Fruit fly (Drosophila melanogaster) whole organism, pupa: Measurements from ENCODE around the gene if.

ENCODE experiments used
- CG10348 ChIP-seq: fragments of 200-800 bp; sonication (Bioruptor generic); IDR thresholded peaks from 2 replicates; pipeline ENCODE4 v1.3.6; 2022; ENCODE audit warnings: missing biosample characterization, missing genetic modification characterization
- CG12605 ChIP-seq: fragments of 200-800 bp; sonication (Bioruptor generic); IDR thresholded peaks from 2 replicates; pipeline ENCODE4 v1.3.6; 2022; ENCODE audit warnings: missing biosample characterization, missing genetic modification characterization
- CG13204 ChIP-seq: fragments of 200-800 bp; sonication (Bioruptor generic); optimal IDR thresholded peaks from 2 replicates; lab custom pipeline; 2018; ENCODE audit warnings: missing biosample characterization, mild to moderate bottlenecking, missing genetic modification characterization, moderate library complexity
- CG14655 ChIP-seq: fragments of 200-800 bp; sonication (Bioruptor generic); optimal IDR thresholded peaks from 3 replicates; lab custom pipeline; 2017; ENCODE audit warnings: mild to moderate bottlenecking, missing biosample characterization, missing genetic modification reagents, missing genetic modification characterization
- CG15710 ChIP-seq: fragments of 200-800 bp; sonication (Bioruptor generic); optimal IDR thresholded peaks from 2 replicates; lab custom pipeline; 2018; ENCODE audit warnings: missing biosample characterization, mild to moderate bottlenecking, missing genetic modification characterization, moderate library complexity
- CG17806 ChIP-seq: fragments of 200-800 bp; sonication (Bioruptor generic); optimal IDR thresholded peaks from 2 replicates; lab custom pipeline; 2018; ENCODE audit warnings: missing biosample characterization, mild to moderate bottlenecking, missing genetic modification characterization, moderate library complexity
- CG32121 ChIP-seq: fragments of 200-800 bp; sonication (Bioruptor generic); IDR thresholded peaks from 2 replicates; pipeline ENCODE4 v1.3.6; 2022; ENCODE audit warnings: missing biosample characterization, missing genetic modification characterization
- CG34367 ChIP-seq: fragments of 200-800 bp; sonication (Bioruptor generic); optimal IDR thresholded peaks from 2 replicates; lab custom pipeline; 2018; ENCODE audit warnings: missing biosample characterization, mild to moderate bottlenecking, missing genetic modification characterization
- CG4496 ChIP-seq: fragments of 200-800 bp; sonication (Bioruptor generic); IDR thresholded peaks from 3 replicates; pipeline ENCODE4 v1.3.6; 2022; ENCODE audit warnings: missing biosample characterization, missing genetic modification characterization
- CG8159 ChIP-seq: fragments of 200-800 bp; sonication (Bioruptor generic); optimal IDR thresholded peaks from 3 replicates; lab custom pipeline; 2018; ENCODE audit warnings: missing biosample characterization, mild to moderate bottlenecking, missing genetic modification characterization, moderate library complexity
- CG8301 ChIP-seq: fragments of 200-800 bp; sonication (Bioruptor generic); optimal IDR thresholded peaks from 2 replicates; lab custom pipeline; 2018; ENCODE audit warnings: missing biosample characterization, mild to moderate bottlenecking, missing genetic modification characterization
- CG9948 ChIP-seq: fragments of 200-800 bp; sonication (Bioruptor generic); optimal IDR thresholded peaks from 2 replicates; lab custom pipeline; 2018; ENCODE audit warnings: missing biosample characterization, mild to moderate bottlenecking, missing genetic modification characterization, moderate library complexity
- D1 ChIP-seq: fragments of 200-800 bp; sonication (Bioruptor generic); optimal IDR thresholded peaks from 2 replicates; lab custom pipeline; 2018; ENCODE audit warnings: missing biosample characterization, mild to moderate bottlenecking, missing genetic modification characterization, moderate library complexity
- EcR ChIP-seq: fragments of 200-800 bp; sonication (Bioruptor generic); optimal IDR thresholded peaks from 3 replicates; lab custom pipeline; 2019; ENCODE audit warnings: missing biosample characterization, missing genetic modification characterization, mild to moderate bottlenecking, moderate library complexity, missing genetic modification reagents
- Ets98B ChIP-seq: fragments of 200-800 bp; sonication (Bioruptor generic); IDR thresholded peaks from 2 replicates; pipeline ENCODE4 v1.3.6; 2022; ENCODE audit warnings: missing biosample characterization, missing genetic modification characterization
- Pif1A ChIP-seq: fragments of 200-800 bp; sonication (Bioruptor generic); optimal IDR thresholded peaks from 3 replicates; lab custom pipeline; 2016; ENCODE audit warnings: missing biosample characterization, missing genetic modification characterization
- Pif1B ChIP-seq: fragments of 200-800 bp; sonication (Bioruptor generic); optimal IDR thresholded peaks from 3 replicates; lab custom pipeline; 2016; ENCODE audit warnings: missing biosample characterization, missing genetic modification characterization
- Snoo ChIP-seq: fragments of 200-800 bp; sonication (Bioruptor generic); optimal IDR thresholded peaks from 3 replicates; lab custom pipeline; 2017; ENCODE audit warnings: missing biosample characterization, mild to moderate bottlenecking, missing genetic modification characterization, inconsistent platforms
- fd96Ca ChIP-seq: fragments of 200-800 bp; sonication (Bioruptor generic); IDR thresholded peaks from 3 replicates; pipeline ENCODE4 v1.3.6; 2022; ENCODE audit warnings: missing biosample characterization, missing genetic modification characterization
- gl ChIP-seq: fragments of 200-800 bp; sonication (Bioruptor generic); optimal IDR thresholded peaks from 2 replicates; lab custom pipeline; 2018; ENCODE audit warnings: missing biosample characterization, mild to moderate bottlenecking, missing genetic modification characterization
- rn ChIP-seq: fragments of 200-800 bp; sonication (Bioruptor generic); IDR thresholded peaks from 2 replicates; pipeline ENCODE4 v1.3.6; 2022; ENCODE audit warnings: missing biosample characterization, missing genetic modification characterization

if gene

dm6 chrX:16809093-16809492, 25.9 kb upstream of the if start:
- TF ChIP-seq CG32121 (GFP tag; lab: Robert Waterston, UW): no peak
- no peak for TF ChIP-seq CG15710 (tag; lab: Kevin White, UChicago)
- TF ChIP-seq CG8159: no peak
- TF ChIP-seq CG34367: no peak
- TF ChIP-seq CG12605 (GFP tag; lab: Robert Waterston, UW): no peak
- TF ChIP-seq D1: no peak
- TF ChIP-seq Snoo (tag; lab: Kevin White, UChicago): no peak
- no peak for TF ChIP-seq Ets98B
- no peak for TF ChIP-seq Pif1B (GFP tag; lab: Kevin White, UChicago)
- TF ChIP-seq CG13204 (GFP tag; lab: Kevin White, UChicago): no peak

dm6 chrX:16808654-16809053, 25.4 kb upstream of the if start:
- TF ChIP-seq rn (GFP tag; lab: Robert Waterston, UW): no peak
- no peak for TF ChIP-seq CG12605 (GFP tag; lab: Robert Waterston, UW)
- no peak for TF ChIP-seq gl (tag; lab: Kevin White, UChicago)
- TF ChIP-seq EcR: no peak
- no peak for TF ChIP-seq CG32121 (GFP tag; lab: Robert Waterston, UW)
- TF ChIP-seq CG13204 (GFP tag; lab: Kevin White, UChicago): no peak
- TF ChIP-seq D1: no peak
- TF ChIP-seq CG9948: no peak
- TF ChIP-seq CG4496 (GFP tag; lab: Robert Waterston, UW): no peak
- TF ChIP-seq fd96Ca (GFP tag; lab: Robert Waterston, UW): no peak
- no peak for TF ChIP-seq CG17806 (tag; lab: Kevin White, UChicago)
- no peak for TF ChIP-seq Pif1B (GFP tag; lab: Kevin White, UChicago)
- no peak for TF ChIP-seq Ets98B
- no peak for TF ChIP-seq Pif1A (GFP tag; lab: Kevin White, UChicago)

- TF ChIP-seq fd96Ca (GFP tag; lab: Robert Waterston, UW): no peak
- no peak for TF ChIP-seq CG34367
- no peak for TF ChIP-seq rn (GFP tag; lab: Robert Waterston, UW)
- TF ChIP-seq CG8159: no peak
- TF ChIP-seq Pif1A (GFP tag; lab: Kevin White, UChicago): no peak
- no peak for TF ChIP-seq CG15710 (tag; lab: Kevin White, UChicago)
- no peak for TF ChIP-seq CG12605 (GFP tag; lab: Robert Waterston, UW)
- no peak for TF ChIP-seq Snoo (tag; lab: Kevin White, UChicago)
- no peak for TF ChIP-seq Ets98B
- no peak for TF ChIP-seq CG32121 (GFP tag; lab: Robert Waterston, UW)
- TF ChIP-seq gl (tag; lab: Kevin White, UChicago): no peak
- no peak for TF ChIP-seq CG10348 (GFP tag; lab: Robert Waterston, UW)
- no peak for TF ChIP-seq CG8301
- no peak for TF ChIP-seq CG14655
- no peak for TF ChIP-seq CG13204 (GFP tag; lab: Kevin White, UChicago)
- TF ChIP-seq CG17806 (tag; lab: Kevin White, UChicago): no peak
- no peak for TF ChIP-seq D1
These were observed 22.5 kb upstream of the if start, which contains the start of gene ppk28 for dm6 chrX:16805768-16806167. TSS of gene ppk28 (plus strand) at chrX:16806068.

DNA sequence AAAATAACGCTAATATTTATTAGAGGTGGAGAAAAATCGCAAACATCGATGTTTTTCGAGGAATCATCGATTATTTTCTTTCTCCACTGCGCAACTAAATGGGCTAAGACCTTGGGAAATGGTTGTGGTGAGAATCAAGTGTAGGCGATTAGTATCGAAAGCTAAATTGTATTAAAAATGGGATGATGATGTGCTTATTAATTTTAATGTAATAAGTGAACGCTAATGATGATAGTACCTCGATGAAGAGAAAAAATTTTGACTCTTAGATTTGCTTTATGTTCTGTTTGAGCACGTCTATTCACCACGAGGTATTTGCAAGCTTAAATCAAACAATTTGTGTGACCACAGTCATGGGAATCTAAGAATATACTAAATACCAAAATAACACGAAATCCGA, 20.1 kb upstream of the if start, which contains the start of the genes Rai1 and CG13005:
TSS of gene Rai1 (minus strand) at position 46 of the 400 bp plus-strand sequence.
TSS of gene CG13005 (plus strand) at position 352 of the 400 bp plus-strand sequence.
- TF ChIP-seq CG13204 (GFP tag; lab: Kevin White, UChicago): no peak
- TF ChIP-seq fd96Ca (GFP tag; lab: Robert Waterston, UW): no peak
- TF ChIP-seq CG9948: no peak
- no peak for TF ChIP-seq Snoo (tag; lab: Kevin White, UChicago)
- TF ChIP-seq CG8301: no peak
- TF ChIP-seq CG17806 (tag; lab: Kevin White, UChicago): no peak
- no peak for TF ChIP-seq CG12605 (GFP tag; lab: Robert Waterston, UW)
- no peak for TF ChIP-seq CG34367
- no peak for TF ChIP-seq Pif1B (GFP tag; lab: Kevin White, UChicago)
- no peak for TF ChIP-seq CG14655
- no peak for TF ChIP-seq gl (tag; lab: Kevin White, UChicago)
- no peak for TF ChIP-seq D1
- no peak for TF ChIP-seq Ets98B
- TF ChIP-seq Pif1A (GFP tag; lab: Kevin White, UChicago): no peak
- TF ChIP-seq rn (GFP tag; lab: Robert Waterston, UW): no peak
- TF ChIP-seq CG8159: no peak
- TF ChIP-seq CG4496 (GFP tag; lab: Robert Waterston, UW): no peak
- no peak for TF ChIP-seq CG32121 (GFP tag; lab: Robert Waterston, UW)

DNA sequence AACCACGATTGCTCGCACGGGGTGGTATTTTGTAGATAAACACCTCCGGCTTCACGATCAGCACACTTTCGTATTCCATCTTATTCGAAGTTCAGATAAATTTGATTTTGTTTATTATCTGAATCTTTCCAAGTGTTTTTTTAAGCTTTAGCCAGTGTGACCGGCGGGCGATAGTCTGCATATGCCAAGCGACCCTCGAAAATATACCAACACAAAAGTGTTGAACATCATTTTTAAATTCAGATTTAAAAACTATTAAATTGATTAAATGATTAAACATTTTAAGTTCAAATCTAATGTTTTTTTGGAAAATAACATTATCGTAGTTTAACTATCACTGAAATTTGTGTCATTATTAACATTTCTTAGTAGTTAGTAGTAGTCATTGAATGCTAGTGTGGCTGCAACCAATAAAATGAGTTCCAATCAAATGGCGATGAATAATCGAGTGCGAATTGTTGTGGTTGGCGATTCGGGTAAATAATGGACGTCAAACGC, 17.3 kb upstream of the if start, which contains the start of the genes CG9132 and CG4789:
TSS of gene CG9132 (minus strand) at position 181 of the 498 bp plus-strand sequence.
TSS of gene CG4789 (plus strand) at position 401 of the 498 bp plus-strand sequence.
- TF ChIP-seq D1: no peak
- TF ChIP-seq CG32121 (GFP tag; lab: Robert Waterston, UW): no peak
- TF ChIP-seq rn (GFP tag; lab: Robert Waterston, UW): no peak

- TF ChIP-seq CG14655 (no peak), CG17806 (tag; lab: Kevin White, UChicago) (no peak), gl (tag; lab: Kevin White, UChicago) (no peak), CG8159 (peak; percentile 8)
These were observed 16.7 kb upstream of the if start for dm6 chrX:16799914-16800313.

dm6 chrX:16798166-16798565, 14.9 kb upstream of the if start:
- TF ChIP-seq EcR (no peak), rn (GFP tag; lab: Robert Waterston, UW) (no peak), CG14655 (no peak), CG34367 (no peak), Pif1A (GFP tag; lab: Kevin White, UChicago) (no peak), CG4496 (GFP tag; lab: Robert Waterston, UW) (no peak), Pif1B (GFP tag; lab: Kevin White, UChicago) (no peak), CG8159 (no peak), fd96Ca (GFP tag; lab: Robert Waterston, UW) (no peak), Snoo (tag; lab: Kevin White, UChicago) (no peak), CG12605 (GFP tag; lab: Robert Waterston, UW) (no peak), CG10348 (GFP tag; lab: Robert Waterston, UW) (no peak), CG8301 (no peak)
